Fruit fly (Drosophila melanogaster) whole organism, embryonic: ENCODE measurements around the gene ClpX.

ENCODE experiments used
- B-H2 ChIP-seq: fragments of 200-800 bp; sonication (Bioruptor generic); optimal IDR thresholded peaks from 2 replicates; lab custom pipeline; 2018; ENCODE audit warnings: missing biosample characterization, mild to moderate bottlenecking, missing genetic modification characterization
- Blimp-1 ChIP-seq: fragments of 200-800 bp; sonication (Bioruptor generic); optimal IDR thresholded peaks from 3 replicates; lab custom pipeline; 2018; ENCODE audit warnings: missing biosample characterization, missing genetic modification characterization, mild to moderate bottlenecking, moderate library complexity, missing genetic modification reagents
- Bteb2 ChIP-seq: fragments of 200-800 bp; sonication (Bioruptor generic); optimal IDR thresholded peaks from 2 replicates; lab custom pipeline; 2016; ENCODE audit warnings: missing biosample characterization, missing genetic modification characterization
- CG11456 ChIP-seq: fragments of 200-800 bp; sonication (Bioruptor generic); IDR thresholded peaks from 3 replicates; pipeline ENCODE4 v1.3.6; 2022; ENCODE audit warnings: missing biosample characterization, missing genetic modification characterization
- CG12391 ChIP-seq: fragments of 200-800 bp; sonication (Bioruptor generic); optimal IDR thresholded peaks from 3 replicates; lab custom pipeline; 2018; ENCODE audit warnings: missing biosample characterization, mild to moderate bottlenecking, missing genetic modification characterization, moderate library complexity
- CG13424 ChIP-seq: fragments of 200-800 bp; sonication (Bioruptor generic); optimal IDR thresholded peaks from 2 replicates; lab custom pipeline; 2019; ENCODE audit warnings: missing biosample characterization, mild to moderate bottlenecking, missing genetic modification characterization, moderate library complexity
- CG16815 ChIP-seq: fragments of 200-800 bp; sonication (Bioruptor generic); optimal IDR thresholded peaks from 3 replicates; lab custom pipeline; 2017; ENCODE audit warnings: missing biosample characterization, mild to moderate bottlenecking, missing genetic modification characterization
- CG32532 ChIP-seq: fragments of 200-800 bp; sonication (Bioruptor generic); IDR thresholded peaks from 2 replicates; pipeline ENCODE4 v1.3.6; 2022; ENCODE audit warnings: missing biosample characterization, missing genetic modification characterization
- CG33213 ChIP-seq: fragments of 200-800 bp; sonication (Bioruptor generic); optimal IDR thresholded peaks from 3 replicates; lab custom pipeline; 2016; ENCODE audit warnings: missing biosample characterization, missing genetic modification characterization
- CG33557 ChIP-seq: fragments of 200-800 bp; sonication (Bioruptor generic); optimal IDR thresholded peaks from 2 replicates; lab custom pipeline; 2019; ENCODE audit warnings: missing biosample characterization, mild to moderate bottlenecking, missing genetic modification characterization, moderate library complexity
- CG4404 ChIP-seq: fragments of 200-800 bp; sonication (Bioruptor generic); IDR thresholded peaks from 2 replicates; pipeline ENCODE4 v1.3.6; 2022; ENCODE audit warnings: missing biosample characterization, missing genetic modification characterization
- CG4820 ChIP-seq: fragments of 200-800 bp; sonication (Bioruptor generic); optimal IDR thresholded peaks from 3 replicates; lab custom pipeline; 2016; ENCODE audit warnings: missing biosample characterization, missing genetic modification characterization
- CG5953 ChIP-seq: fragments of 200-800 bp; sonication (Bioruptor generic); IDR thresholded peaks from 2 replicates; pipeline ENCODE4 v1.3.6; 2022; ENCODE audit warnings: missing biosample characterization, missing genetic modification characterization
- CG6689 ChIP-seq: fragments of 200-800 bp; sonication (Bioruptor generic); IDR thresholded peaks from 2 replicates; pipeline ENCODE4 v1.3.6; 2022; ENCODE audit warnings: missing biosample characterization, missing genetic modification characterization
- CG6791 ChIP-seq: fragments of 200-800 bp; sonication (Bioruptor generic); IDR thresholded peaks from 3 replicates; pipeline ENCODE4 v1.3.6; 2022; ENCODE audit warnings: missing biosample characterization, missing genetic modification characterization; ENCODE audit not compliant: partially characterized antibody
- CG7928 ChIP-seq: fragments of 200-800 bp; sonication (Bioruptor generic); optimal IDR thresholded peaks from 2 replicates; lab custom pipeline; 2017; ENCODE audit warnings: missing biosample characterization, mild to moderate bottlenecking, missing genetic modification characterization
- CG8290 ChIP-seq, 3 experiments: fragments of 200-800 bp; sonication (Bioruptor generic); optimal IDR thresholded peaks; 2 replicates each; lab custom pipeline; 2016 to 2019; ENCODE audit warnings: missing biosample characterization in 3 of 3, missing genetic modification characterization in 3 of 3, mild to moderate bottlenecking in 2 of 3, moderate library complexity in 1 of 3
- CG8924 ChIP-seq: fragments of 200-800 bp; optimal IDR thresholded peaks from 3 replicates; lab custom pipeline; 2019; ENCODE audit warnings: missing biosample characterization, mild to moderate bottlenecking, missing genetic modification characterization, moderate library complexity
- CG9797 ChIP-seq: fragments of 200-800 bp; sonication (Bioruptor generic); optimal IDR thresholded peaks from 3 replicates; lab custom pipeline; 2018; ENCODE audit warnings: missing biosample characterization, mild to moderate bottlenecking, missing genetic modification characterization
- CTCF ChIP-seq: fragments of 200-800 bp; sonication (Bioruptor generic); optimal IDR thresholded peaks from 2 replicates; lab custom pipeline; 2017; ENCODE audit warnings: missing biosample characterization, mild to moderate bottlenecking, missing genetic modification characterization, moderate library complexity
- CrebB ChIP-seq: fragments of 200-800 bp; sonication (Bioruptor generic); optimal IDR thresholded peaks from 3 replicates; lab custom pipeline; 2018; ENCODE audit warnings: missing biosample characterization, mild to moderate bottlenecking, missing genetic modification characterization
- Dbx ChIP-seq: fragments of 200-800 bp; sonication (Bioruptor generic); IDR thresholded peaks from 3 replicates; pipeline ENCODE4 v1.3.6; 2022; ENCODE audit warnings: missing biosample characterization, missing genetic modification characterization
- Doc2 ChIP-seq: fragments of 200-800 bp; sonication (Bioruptor generic); IDR thresholded peaks from 2 replicates; pipeline ENCODE4 v1.3.6; 2022; ENCODE audit warnings: missing biosample characterization, missing genetic modification characterization
- E2f2 ChIP-seq: fragments of 200-800 bp; sonication (Bioruptor generic); IDR thresholded peaks from 2 replicates; pipeline ENCODE4 v1.3.6; 2022; ENCODE audit warnings: missing biosample characterization, missing genetic modification characterization
- HLHmδ ChIP-seq: fragments of 200-800 bp; sonication (Bioruptor generic); optimal IDR thresholded peaks from 2 replicates; lab custom pipeline; 2018; ENCODE audit warnings: missing biosample characterization, mild to moderate bottlenecking, missing genetic modification characterization, moderate library complexity
- Hey ChIP-seq: fragments of 200-800 bp; sonication (Bioruptor generic); optimal IDR thresholded peaks from 3 replicates; lab custom pipeline; 2018; ENCODE audit warnings: missing biosample characterization, mild to moderate bottlenecking, missing genetic modification characterization
- HmgD ChIP-seq: fragments of 200-800 bp; sonication (Bioruptor generic); optimal IDR thresholded peaks from 3 replicates; lab custom pipeline; 2016; ENCODE audit warnings: missing biosample characterization, missing genetic modification characterization
- Meics ChIP-seq: fragments of 200-800 bp; sonication (Bioruptor generic); optimal IDR thresholded peaks from 2 replicates; lab custom pipeline; 2017; ENCODE audit warnings: missing biosample characterization, mild to moderate bottlenecking, missing genetic modification characterization
- Mes4 ChIP-seq: fragments of 200-800 bp; sonication (Bioruptor generic); optimal IDR thresholded peaks from 2 replicates; lab custom pipeline; 2016; ENCODE audit warnings: missing biosample characterization, missing genetic modification characterization
- Nf-YC ChIP-seq: fragments of 200-800 bp; optimal IDR thresholded peaks from 3 replicates; lab custom pipeline; 2019; ENCODE audit warnings: missing biosample characterization, mild to moderate bottlenecking, missing genetic modification characterization, moderate library complexity
- PHDP ChIP-seq: fragments of 200-800 bp; sonication (Bioruptor generic); optimal IDR thresholded peaks from 3 replicates; lab custom pipeline; 2018; ENCODE audit warnings: missing biosample characterization, mild to moderate bottlenecking, missing genetic modification characterization, moderate library complexity
- Scr ChIP-seq: fragments of 200-800 bp; sonication (Bioruptor generic); IDR thresholded peaks from 2 replicates; pipeline ENCODE4 v1.3.6; 2022; ENCODE audit warnings: missing biosample characterization, missing genetic modification characterization; ENCODE audit not compliant: partially characterized antibody
- chm ChIP-seq: fragments of 200-800 bp; sonication (Bioruptor generic); IDR thresholded peaks from 2 replicates; pipeline ENCODE4 v1.3.6; 2022; ENCODE audit warnings: missing biosample characterization, missing genetic modification characterization
- cwo ChIP-seq: fragments of 200-800 bp; sonication (Bioruptor generic); optimal IDR thresholded peaks from 3 replicates; lab custom pipeline; 2017; ENCODE audit warnings: missing biosample characterization, missing genetic modification characterization, mild to moderate bottlenecking, moderate library complexity, missing genetic modification reagents
- dan ChIP-seq: fragments of 200-800 bp; sonication (Bioruptor generic); IDR thresholded peaks from 2 replicates; pipeline ENCODE4 v1.3.6; 2022; ENCODE audit warnings: missing biosample characterization, missing genetic modification characterization
- dpn ChIP-seq, 2 experiments: fragments of 200-800 bp; sonication (Bioruptor generic); optimal IDR thresholded peaks; 3 replicates each; lab custom pipeline; 2016; ENCODE audit warnings: missing biosample characterization in 2 of 2, missing genetic modification characterization in 2 of 2
- eve ChIP-seq, 2 experiments: fragments of >200 bp; optimal IDR thresholded peaks; 2 replicates each; lab custom pipeline; 2017; ENCODE audit warnings: missing biosample characterization in 2 of 2, missing genetic modification characterization in 2 of 2
- hb ChIP-seq: fragments of 200-800 bp; sonication (Bioruptor generic); IDR thresholded peaks from 3 replicates; pipeline ENCODE4 v1.3.6; 2022; ENCODE audit warnings: missing biosample characterization, missing genetic modification characterization; ENCODE audit not compliant: partially characterized antibody
- hkb ChIP-seq, 2 experiments: fragments of 200-800 bp in 1 of 2; fragments of >200 bp in 1 of 2; sonication (Bioruptor generic) in 1 of 2; IDR thresholded peaks in 1 of 2; optimal IDR thresholded peaks in 1 of 2; 2 replicates each; pipeline versions ENCODE4 v1.3.6 to Lab custom; 2017 to 2022; ENCODE audit warnings: missing biosample characterization in 1 of 2, missing genetic modification characterization in 1 of 2
- insv ChIP-seq, 2 experiments: fragments of 200-800 bp; sonication (Bioruptor generic); optimal IDR thresholded peaks; 3 replicates each; lab custom pipeline; 2016 to 2018; ENCODE audit warnings: missing biosample characterization in 2 of 2, missing genetic modification characterization in 2 of 2
- mirr ChIP-seq: fragments of 200-800 bp; sonication (Bioruptor generic); optimal IDR thresholded peaks from 3 replicates; lab custom pipeline; 2018; ENCODE audit warnings: missing biosample characterization, mild to moderate bottlenecking, missing genetic modification characterization
- nerfin-1 ChIP-seq: fragments of 200-800 bp; sonication (Bioruptor generic); optimal IDR thresholded peaks from 3 replicates; lab custom pipeline; 2019; ENCODE audit warnings: missing biosample characterization, mild to moderate bottlenecking, missing genetic modification characterization, moderate library complexity
- odd ChIP-seq: fragments of 200-800 bp; sonication (Bioruptor generic); optimal IDR thresholded peaks from 2 replicates; lab custom pipeline; 2017; ENCODE audit warnings: missing biosample characterization, mild to moderate bottlenecking, missing genetic modification characterization
- salm ChIP-seq: fragments of 200-800 bp; sonication (Bioruptor generic); optimal IDR thresholded peaks from 2 replicates; lab custom pipeline; 2018; ENCODE audit warnings: missing biosample characterization, mild to moderate bottlenecking, missing genetic modification characterization
- sc ChIP-seq, 3 experiments: fragments of >200 bp in 2 of 3; fragments of 200-800 bp in 1 of 3; sonication (Bioruptor generic) in 1 of 3; optimal IDR thresholded peaks; 2 replicates in 2 of 3; 3 replicates in 1 of 3; lab custom pipeline; 2017; ENCODE audit warnings: mild to moderate bottlenecking in 1 of 3, missing biosample characterization in 1 of 3, missing genetic modification characterization in 1 of 3, missing genetic modification reagents in 1 of 3
- sens-2 ChIP-seq: fragments of 200-800 bp; sonication (Bioruptor generic); IDR thresholded peaks from 2 replicates; pipeline ENCODE4 v1.3.6; 2022; ENCODE audit warnings: missing biosample characterization, missing genetic modification characterization
- slou ChIP-seq: fragments of 200-800 bp; sonication (Bioruptor generic); optimal IDR thresholded peaks from 3 replicates; lab custom pipeline; 2016; ENCODE audit warnings: missing biosample characterization, missing genetic modification characterization
- sug ChIP-seq: fragments of 200-800 bp; optimal IDR thresholded peaks from 2 replicates; lab custom pipeline; 2019; ENCODE audit warnings: missing biosample characterization, mild to moderate bottlenecking, missing genetic modification characterization, moderate library complexity
- tin ChIP-seq: fragments of 200-800 bp; sonication (Bioruptor generic); optimal IDR thresholded peaks from 3 replicates; lab custom pipeline; 2016; ENCODE audit warnings: missing biosample characterization, missing genetic modification characterization

ClpX gene

DNA sequence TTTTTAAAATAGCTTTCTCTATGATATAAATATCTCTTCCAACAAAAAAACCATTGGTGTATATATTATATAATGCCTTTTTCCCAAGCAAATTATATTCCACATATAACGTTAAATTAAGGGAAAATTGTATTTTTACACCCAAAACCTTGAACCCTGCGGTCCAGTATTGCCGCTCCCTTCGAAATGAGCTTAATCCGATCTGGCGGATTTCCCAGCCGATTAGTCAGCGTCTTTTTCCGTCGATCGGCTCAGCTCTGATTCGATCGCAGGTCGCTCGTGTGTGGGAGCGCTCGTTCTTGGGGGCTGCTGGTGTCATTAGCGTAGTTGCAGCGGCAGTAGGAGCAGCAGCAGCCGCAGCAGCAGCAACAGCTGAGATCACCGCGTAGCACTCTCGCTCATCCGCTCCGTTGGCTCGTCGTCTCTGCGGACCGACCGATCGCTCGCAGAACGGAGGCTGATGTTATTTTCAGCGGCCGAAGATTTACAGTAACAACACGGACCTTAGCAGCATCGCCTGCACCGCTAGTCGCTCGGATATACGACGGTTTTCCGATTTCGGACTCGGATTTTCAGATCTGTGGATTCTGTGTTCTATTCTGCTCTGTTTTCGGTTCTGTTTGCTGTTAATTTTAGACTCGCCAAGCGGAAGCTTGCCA is 13.0 kb downstream of the ClpX start, which contains the start of gene CG4733 (continued):
- TF ChIP-seq Dbx (GFP tag; lab: Robert Waterston, UW) (no peak), CG16815 (no peak), slou (GFP tag; lab: Kevin White, UChicago) (no peak), E2f2 (no peak), Nf-YC (peak; percentile 12), chm (no peak), hkb (optimal IDR thresholded peaks at IDR 0.05; lab: Kevin White, UChicago) (no peak), hkb (GFP tag; IDR thresholded peaks at IDR 0.05; lab: Robert Waterston, UW) (no peak), CG4404 (GFP tag; lab: Robert Waterston, UW) (no peak), CG8924 (no peak), Doc2 (GFP tag; lab: Robert Waterston, UW) (no peak), PHDP (peak; percentile 10), sens-2 (GFP tag; lab: Robert Waterston, UW) (no peak), Meics (GFP tag; lab: Kevin White, UChicago) (peak; percentile 27), Blimp-1 (GFP tag; lab: Kevin White, UChicago) (no peak), salm (no peak), mirr (GFP tag; lab: Kevin White, UChicago) (no peak), CG11456 (GFP tag; lab: Robert Waterston, UW) (no peak), tin (no peak), HmgD (GFP tag; lab: Kevin White, UChicago) (no peak), Scr (GFP tag; lab: Robert Waterston, UW) (0 out of 2 replicates have a peak, but pooled peaks have one; percentile 10), insv (GFP tag; optimal IDR thresholded peaks at IDR 0.05; lab: Kevin White, UChicago) (no peak), B-H2 (GFP tag; lab: Kevin White, UChicago) (no peak), hb (GFP tag; lab: Robert Waterston, UW) (no peak), Hey (tag; lab: Kevin White, UChicago) (no peak), CG7928 (GFP tag; lab: Kevin White, UChicago) (no peak), dpn (GFP tag; optimal IDR thresholded peaks at IDR 0.05; lab: Kevin White, UChicago) (no peak), CG8290 (GFP tag; optimal IDR thresholded peaks at IDR 0.05; lab: Kevin White, UChicago) (no peak), CG8290 (tag; optimal IDR thresholded peaks at IDR 0.05; lab: Kevin White, UChicago) (no peak), nerfin-1 (tag; lab: Kevin White, UChicago) (no peak)

DNA sequence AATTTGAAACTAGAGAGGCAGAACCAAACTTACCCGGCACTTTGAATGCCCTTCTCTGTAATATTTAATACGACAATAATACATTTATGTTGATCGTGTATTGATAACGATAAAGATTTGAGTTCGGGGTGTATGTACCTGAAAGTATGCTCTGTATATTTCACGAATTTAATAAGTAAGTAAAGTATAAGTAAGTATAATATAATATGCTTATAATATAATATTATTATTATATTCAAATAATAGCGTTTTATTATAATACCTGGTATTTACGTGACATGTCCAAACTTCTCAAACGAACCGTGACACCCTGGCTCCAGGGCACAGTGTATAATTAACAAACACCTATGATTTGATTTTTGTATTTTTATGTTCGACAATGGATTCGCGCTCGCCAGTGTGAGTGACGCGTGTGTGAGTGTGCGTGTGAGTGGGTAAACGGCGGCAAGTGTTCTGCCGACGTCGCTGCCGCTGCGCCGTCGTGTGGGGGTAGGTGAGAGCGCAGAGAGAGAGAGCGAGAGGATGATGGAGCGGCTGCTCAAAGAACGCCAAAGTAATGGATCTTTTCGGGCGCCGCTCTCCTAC is 13.8 kb downstream of the ClpX start:
- TF ChIP-seq CG6689 (GFP tag; lab: Robert Waterston, UW) (0 out of 2 replicates have a peak, but pooled peaks have one; percentile 54), CG4820 (GFP tag; lab: Kevin White, UChicago) (peak; percentile 48), sc (optimal IDR thresholded peaks at IDR 0.05; lab: Kevin White, UChicago) (no peak), sc (GFP tag; optimal IDR thresholded peaks at IDR 0.05; lab: Kevin White, UChicago) (no peak), CrebB (tag; lab: Kevin White, UChicago) (peak; percentile 44), sug (tag; lab: Kevin White, UChicago) (peak; percentile 60), CG13424 (tag; lab: Kevin White, UChicago) (peak; percentile 74), Bteb2 (GFP tag; lab: Kevin White, UChicago) (no peak), dan (GFP tag; lab: Robert Waterston, UW) (no peak), CG32532 (GFP tag; lab: Robert Waterston, UW) (peak; percentile 76), CG12391 (peak; percentile 73), Mes4 (GFP tag; lab: Kevin White, UChicago) (no peak), cwo (peak; percentile 84), eve (GFP tag; optimal IDR thresholded peaks at IDR 0.05; lab: Kevin White, UChicago) (no peak), hb (GFP tag; lab: Robert Waterston, UW) (no peak), CG6791 (GFP tag; lab: Robert Waterston, UW) (no peak), CG5953 (GFP tag; lab: Robert Waterston, UW) (no peak), HLHmδ (GFP tag; lab: Kevin White, UChicago) (peak; percentile 61), CG33557 (GFP tag; lab: Kevin White, UChicago) (no peak), CG33213 (GFP tag; lab: Kevin White, UChicago) (peak; percentile 27), CTCF (peak; percentile 47), CG9797 (GFP tag; lab: Kevin White, UChicago) (no peak), odd (peak; percentile 48)
